Fruit fly (Drosophila melanogaster): ENCODE measurements around the gene vn.

The vn gene

dm6 chr3L:5810633-5811341, 34.7 kb downstream of the vn start, which contains the start of the genes S6k and kri (continued):
- TF ChIP-seq lab (GFP tag; optimal IDR thresholded peaks at IDR 0.05) (peak; percentile 48), HLH4C (GFP tag; IDR thresholded peaks at IDR 0.05; ENCODE audit: partially characterized antibody) (no peak), CG15011 (GFP tag; optimal IDR thresholded peaks at IDR 0.05) (no peak), CG34224 (GFP tag; IDR thresholded peaks at IDR 0.05; ENCODE audit: partially characterized antibody) (peak; percentile 29; the same call in 1 of the 3 replicates), sr (GFP tag; IDR thresholded peaks at IDR 0.05) (peak; percentile 13; the same call in 1 of the 3 replicates), Bdp1 (GFP tag; optimal IDR thresholded peaks at IDR 0.05) (no peak), CG2199 (GFP tag; IDR thresholded peaks at IDR 0.05) (no peak), ATbp (GFP tag; optimal IDR thresholded peaks at IDR 0.05) (no peak), CG7839 (tag; optimal IDR thresholded peaks at IDR 0.05) (peak; percentile 7), nom (GFP tag; optimal IDR thresholded peaks at IDR 0.05) (peak; percentile 69), CG6854 (GFP tag; optimal IDR thresholded peaks at IDR 0.05) (peak; percentile 8), CG16815 (GFP tag; optimal IDR thresholded peaks at IDR 0.05) (no peak), Dip3 (GFP tag; optimal IDR thresholded peaks at IDR 0.05) (no peak), CG6175 (GFP tag; IDR thresholded peaks at IDR 0.05) (no peak), croc (GFP tag; conservative IDR thresholded peaks at IDR 0.05) (no peak), CG7987 (GFP tag; optimal IDR thresholded peaks at IDR 0.05) (peak; percentile 51), CG2116 (GFP tag; optimal IDR thresholded peaks at IDR 0.05) (peak; percentile 27), ara (GFP tag; IDR thresholded peaks at IDR 0.05) (no peak), CG30020 (tag; optimal IDR thresholded peaks at IDR 0.05) (peak; percentile 9), CHES-1-like (GFP tag; optimal IDR thresholded peaks at IDR 0.05) (peak; percentile 1), CG12391 (tag; optimal IDR thresholded peaks at IDR 0.05) (peak; percentile 12), Hr78 (GFP tag; optimal IDR thresholded peaks at IDR 0.05) (peak in 1 of 2 experiments; percentile 2), tup (GFP tag; optimal IDR thresholded peaks at IDR 0.05) (peak; percentile 5), CG3847 (GFP tag; IDR thresholded peaks at IDR 0.05) (peak; percentile 75; the same call in 1 of the 2 replicates), pfk (GFP tag; optimal IDR thresholded peaks at IDR 0.05) (no peak), MTF-1 (GFP tag; optimal IDR thresholded peaks at IDR 0.05; ENCODE audit: borderline replicate concordance) (peak; percentile 66), gfzf (GFP tag; optimal IDR thresholded peaks at IDR 0.05) (peak; percentile 95), NC2α (GFP tag; optimal IDR thresholded peaks at IDR 0.05) (peak; percentile 7), Sin3A (optimal IDR thresholded peaks at IDR 0.05) (peak; percentile 66), CG10321 (GFP tag; IDR thresholded peaks at IDR 0.05) (no peak), ham (GFP tag; IDR thresholded peaks at IDR 0.05) (no peak), bigmax (GFP tag; optimal IDR thresholded peaks at IDR 0.05) (peak; percentile 46), gcm (GFP tag; optimal IDR thresholded peaks at IDR 0.05) (peak; percentile 12), slbo (GFP tag; IDR thresholded peaks at IDR 0.05) (no peak), CG43689 (GFP tag; IDR thresholded peaks at IDR 0.05) (no peak), CG32772 (GFP tag; IDR thresholded peaks at IDR 0.05) (no peak), jumu (GFP tag; optimal IDR thresholded peaks at IDR 0.05) (no peak), CG18599 (GFP tag; optimal IDR thresholded peaks at IDR 0.05) (peak; percentile 16), CG31365 (tag; optimal IDR thresholded peaks at IDR 0.05) (no peak), tll (GFP tag; optimal IDR thresholded peaks at IDR 0.05) (peak in 1 of 2 experiments; percentile 5), dimm (GFP tag; IDR thresholded peaks at IDR 0.05) (no peak), CG10366 (GFP tag; IDR thresholded peaks at IDR 0.05) (no peak), danr (GFP tag; IDR thresholded peaks at IDR 0.05) (no peak), CG11456 (GFP tag; IDR thresholded peaks at IDR 0.05) (no peak), CG4424 (GFP tag; optimal IDR thresholded peaks at IDR 0.05) (no peak), sqz (GFP tag; optimal IDR thresholded peaks at IDR 0.05) (no peak), Stat92E (GFP tag; optimal IDR thresholded peaks at IDR 0.05) (no peak), zf30C (GFP tag; optimal IDR thresholded peaks at IDR 0.05) (no peak), H15 (GFP tag; IDR thresholded peaks at IDR 0.05) (no peak)

Measured in whole organism, embryonic.